Worm (Caenorhabditis elegans) whole organism, young adult: ENCODE measurements around the gene srh-35.

ENCODE experiments used
- B0035.1 ChIP-seq: sonication (generic microtip); optimal IDR thresholded peaks from 2 replicates; lab custom pipeline; 2016; ENCODE audit warnings: missing genetic modification characterization, mild to moderate bottlenecking, missing compliant biosample characterization, missing genotype, missing genetic modification reagents
- B0336.3 ChIP-seq: fragments of 200-800 bp; sonication (Bioruptor generic); IDR thresholded peaks from 2 replicates; pipeline ENCODE4 v1.3.6; 2022; ENCODE audit warnings: missing genetic modification characterization, missing compliant biosample characterization
- C06A6.2 ChIP-seq: fragments of 200-800 bp; sonication (Bioruptor generic); conservative IDR thresholded peaks from 2 replicates; pipeline ENCODE4 v1.3.6; 2022; ENCODE audit warnings: missing genetic modification characterization, missing compliant biosample characterization
- F10E7.11 ChIP-seq: sonication (generic microtip); optimal IDR thresholded peaks from 2 replicates; lab custom pipeline; 2017; ENCODE audit warnings: mild to moderate bottlenecking, missing genetic modification characterization, moderate library complexity, missing compliant biosample characterization
- F23B12.7 ChIP-seq: sonication (generic microtip); optimal IDR thresholded peaks from 2 replicates; lab custom pipeline; 2017; ENCODE audit warnings: missing genetic modification characterization, mild to moderate bottlenecking, missing compliant biosample characterization, antibody characterized with exemption, moderate library complexity; ENCODE audit not compliant: insufficient read depth
- F37B4.10 ChIP-seq: fragments of 200-800 bp; sonication (Bioruptor generic); IDR thresholded peaks from 2 replicates; pipeline ENCODE4 v1.3.6; 2022; ENCODE audit warnings: missing genetic modification characterization, missing compliant biosample characterization
- F52B5.7 ChIP-seq: sonication (generic microtip); optimal IDR thresholded peaks from 2 replicates; lab custom pipeline; 2016; ENCODE audit warnings: mild to moderate bottlenecking, missing genetic modification characterization, missing compliant biosample characterization
- F55B11.4 ChIP-seq: sonication (generic microtip); optimal IDR thresholded peaks from 2 replicates; lab custom pipeline; 2016; ENCODE audit warnings: missing compliant biosample characterization, missing genetic modification characterization, borderline replicate concordance; ENCODE audit not compliant: insufficient read depth
- F57A8.1 ChIP-seq: fragments of 200-800 bp; sonication (Bioruptor generic); optimal IDR thresholded peaks from 2 replicates; lab custom pipeline; 2018; ENCODE audit warnings: mild to moderate bottlenecking, missing genetic modification characterization, moderate library complexity, missing compliant biosample characterization
- F57C9.4 ChIP-seq: sonication (generic microtip); optimal IDR thresholded peaks from 2 replicates; lab custom pipeline; 2017; ENCODE audit warnings: mild to moderate bottlenecking, missing genetic modification characterization, missing compliant biosample characterization
- K11D2.4 ChIP-seq: fragments of 200-800 bp; sonication (Bioruptor generic); IDR thresholded peaks from 2 replicates; pipeline ENCODE4 v1.3.6; 2022; ENCODE audit warnings: missing genetic modification reagents, missing genetic modification characterization, missing compliant biosample characterization
- T07F8.4 ChIP-seq: sonication (generic microtip); optimal IDR thresholded peaks from 2 replicates; lab custom pipeline; 2016; ENCODE audit warnings: mild to moderate bottlenecking, missing genetic modification characterization, moderate library complexity, missing compliant biosample characterization
- Y56A3A.18 ChIP-seq: fragments of 200-800 bp; sonication (Bioruptor generic); IDR thresholded peaks from 2 replicates; pipeline ENCODE4 v1.3.6; 2022; ENCODE audit warnings: missing genetic modification reagents, missing genetic modification characterization, missing compliant biosample characterization
- Y67H2A.10 ChIP-seq: fragments of 200-800 bp; sonication (Bioruptor generic); conservative IDR thresholded peaks from 2 replicates; pipeline ENCODE4 v1.3.6; 2022; ENCODE audit warnings: missing genetic modification reagents, missing genetic modification characterization, missing compliant biosample characterization
- Y79H2A.3 ChIP-seq: fragments of 200-800 bp; sonication (Bioruptor generic); conservative IDR thresholded peaks from 2 replicates; pipeline ENCODE4 v1.3.6; 2022; ENCODE audit warnings: missing genetic modification reagents, missing genetic modification characterization, missing compliant biosample characterization
- ZK185.1 ChIP-seq: sonication (generic microtip); optimal IDR thresholded peaks from 2 replicates; lab custom pipeline; 2016; ENCODE audit warnings: mild to moderate bottlenecking, missing genetic modification characterization, missing compliant biosample characterization; ENCODE audit not compliant: poor library complexity, severe bottlenecking
- atf-7 ChIP-seq: sonication (generic microtip); optimal IDR thresholded peaks from 2 replicates; lab custom pipeline; 2017; ENCODE audit warnings: mild to moderate bottlenecking, missing genetic modification characterization, missing compliant biosample characterization
- athp-1 ChIP-seq: sonication (generic microtip); optimal IDR thresholded peaks from 2 replicates; lab custom pipeline; 2017; ENCODE audit warnings: mild to moderate bottlenecking, missing genetic modification characterization, missing compliant biosample characterization
- attf-3 ChIP-seq: fragments of 200-800 bp; sonication (Bioruptor generic); conservative IDR thresholded peaks from 2 replicates; pipeline ENCODE4 v1.3.6; 2022; ENCODE audit warnings: missing genetic modification reagents, missing genetic modification characterization, missing compliant biosample characterization
- attf-6 ChIP-seq: fragments of 200-800 bp; sonication (Bioruptor generic); IDR thresholded peaks from 2 replicates; pipeline ENCODE4 v1.3.6; 2022; ENCODE audit warnings: missing genetic modification reagents, missing genetic modification characterization, missing compliant biosample characterization
- ccch-3 ChIP-seq: fragments of 200-800 bp; sonication (Bioruptor generic); optimal IDR thresholded peaks from 2 replicates; lab custom pipeline; 2018; ENCODE audit warnings: mild to moderate bottlenecking, missing genetic modification characterization, missing compliant biosample characterization
- ceh-40 ChIP-seq: fragments of 200-800 bp; sonication (Bioruptor generic); IDR thresholded peaks from 2 replicates; pipeline ENCODE4 v1.3.6; 2022; ENCODE audit warnings: missing genetic modification characterization, missing compliant biosample characterization
- die-1 ChIP-seq: sonication (generic microtip); optimal IDR thresholded peaks from 2 replicates; lab custom pipeline; 2016; ENCODE audit warnings: missing genotype, mild to moderate bottlenecking, missing genetic modification characterization, missing compliant biosample characterization
- dpl-1 ChIP-seq: fragments of 150-350 bp; optimal IDR thresholded peaks from 2 replicates; lab custom pipeline; 2014; ENCODE audit warnings: missing biosample characterization, missing genetic modification reagents, missing genetic modification characterization
- egl-18 ChIP-seq: fragments of 200-800 bp; sonication (Bioruptor generic); IDR thresholded peaks from 2 replicates; pipeline ENCODE4 v1.3.6; 2022; ENCODE audit warnings: missing genetic modification reagents, missing genetic modification characterization, missing compliant biosample characterization
- fkh-3 ChIP-seq: sonication (generic microtip); optimal IDR thresholded peaks from 2 replicates; lab custom pipeline; 2016; ENCODE audit warnings: mild to moderate bottlenecking, missing genetic modification characterization, missing compliant biosample characterization
- hlh-12 ChIP-seq: sonication (generic microtip); optimal IDR thresholded peaks from 2 replicates; lab custom pipeline; 2016; ENCODE audit warnings: missing genetic modification characterization, missing compliant biosample characterization
- hsf-1 ChIP-seq: fragments of 200-800 bp; sonication (Bioruptor generic); IDR thresholded peaks from 2 replicates; pipeline ENCODE4 v1.3.6; 2022; ENCODE audit warnings: missing genetic modification reagents, missing genetic modification characterization, missing compliant biosample characterization
- lsl-1 ChIP-seq: fragments of 200-800 bp; sonication (Bioruptor generic); optimal IDR thresholded peaks from 2 replicates; lab custom pipeline; 2018; ENCODE audit warnings: mild to moderate bottlenecking, missing genetic modification characterization, moderate library complexity, missing compliant biosample characterization
- nfya-1 ChIP-seq: sonication (generic microtip); optimal IDR thresholded peaks from 2 replicates; lab custom pipeline; 2017; ENCODE audit warnings: antibody characterized with exemption, missing compliant biosample characterization, missing genetic modification characterization, borderline replicate concordance; ENCODE audit not compliant: insufficient read depth
- nhr-80 ChIP-seq: sonication (generic microtip); optimal IDR thresholded peaks from 2 replicates; lab custom pipeline; 2016; ENCODE audit warnings: missing genetic modification characterization, missing compliant biosample characterization
- sdz-38 ChIP-seq: sonication (generic microtip); optimal IDR thresholded peaks from 2 replicates; lab custom pipeline; 2016; ENCODE audit warnings: missing genotype, missing genetic modification characterization, missing compliant biosample characterization
- sea-2 ChIP-seq: fragments of 200-800 bp; sonication (Bioruptor generic); IDR thresholded peaks from 2 replicates; pipeline ENCODE4 v1.3.6; 2022; ENCODE audit warnings: missing genetic modification characterization, missing compliant biosample characterization
- somi-1 ChIP-seq: fragments of 200-800 bp; sonication (Bioruptor generic); optimal IDR thresholded peaks from 2 replicates; lab custom pipeline; 2018; ENCODE audit warnings: mild to moderate bottlenecking, missing genetic modification characterization, missing compliant biosample characterization
- xnd-1 ChIP-seq: sonication (generic microtip); optimal IDR thresholded peaks from 2 replicates; lab custom pipeline; 2016; ENCODE audit warnings: missing genotype, missing genetic modification reagents, missing genetic modification characterization, missing compliant biosample characterization
- zim-3 ChIP-seq: sonication (generic microtip); optimal IDR thresholded peaks from 2 replicates; lab custom pipeline; 2017; ENCODE audit warnings: mild to moderate bottlenecking, missing genetic modification characterization, moderate library complexity, missing compliant biosample characterization
- ztf-25 ChIP-seq: fragments of 200-800 bp; sonication (Bioruptor generic); IDR thresholded peaks from 2 replicates; pipeline ENCODE4 v1.3.6; 2022; ENCODE audit warnings: missing genetic modification reagents, missing genetic modification characterization, missing compliant biosample characterization
- ztf-26 ChIP-seq: sonication (generic microtip); optimal IDR thresholded peaks from 2 replicates; lab custom pipeline; 2017; ENCODE audit warnings: missing genetic modification characterization, missing compliant biosample characterization
- ztf-6 ChIP-seq: fragments of 200-800 bp; sonication (Bioruptor generic); IDR thresholded peaks from 2 replicates; pipeline ENCODE4 v1.3.6; 2022; ENCODE audit warnings: missing genetic modification reagents, missing genetic modification characterization, missing compliant biosample characterization

Gene srh-35

ce11 chrV:474516-474915, 25.5 kb upstream of the srh-35 start, which contains the start of gene nhr-99:
nhr-99 (plus strand) TSS chrV:474778.
- TF ChIP-seq F57A8.1 (GFP tag; lab: Kevin White, UChicago) (no peak), somi-1 (GFP tag; lab: Kevin White, UChicago) (no peak), fkh-3 (tag; lab: Kevin White, UChicago) (no peak), attf-6 (GFP tag; lab: Robert Waterston, UW) (no peak), B0336.3 (no peak), dpl-1 (GFP tag; lab: Kevin White, UChicago) (no peak), F55B11.4 (tag; lab: Kevin White, UChicago) (no peak), athp-1 (no peak), nhr-80 (tag; lab: Kevin White, UChicago) (peak; percentile 59), Y67H2A.10 (GFP tag; lab: Robert Waterston, UW) (no peak), C06A6.2 (GFP tag; lab: Robert Waterston, UW) (no peak), ZK185.1 (no peak), die-1 (no peak), egl-18 (GFP tag; lab: Robert Waterston, UW) (no peak), atf-7 (peak; percentile 46)

- TF ChIP-seq F57C9.4 = no peak
- no peak for TF ChIP-seq F37B4.10 (GFP tag; lab: Robert Waterston, UW)
- TF ChIP-seq hlh-12 (tag; lab: Kevin White, UChicago) = no peak
- no peak for TF ChIP-seq T07F8.4
- no peak for TF ChIP-seq nfya-1
- TF ChIP-seq F10E7.11 (tag; lab: Kevin White, UChicago) = no peak
- no peak for TF ChIP-seq attf-3
- TF ChIP-seq, all 124 proteins: peak for 0
Measured at ce11 chrV:472589-472988, 23.6 kb upstream of the srh-35 start, which contains the start of gene srt-31. srt-31 (plus strand) TSS chrV:472889.

DNA sequence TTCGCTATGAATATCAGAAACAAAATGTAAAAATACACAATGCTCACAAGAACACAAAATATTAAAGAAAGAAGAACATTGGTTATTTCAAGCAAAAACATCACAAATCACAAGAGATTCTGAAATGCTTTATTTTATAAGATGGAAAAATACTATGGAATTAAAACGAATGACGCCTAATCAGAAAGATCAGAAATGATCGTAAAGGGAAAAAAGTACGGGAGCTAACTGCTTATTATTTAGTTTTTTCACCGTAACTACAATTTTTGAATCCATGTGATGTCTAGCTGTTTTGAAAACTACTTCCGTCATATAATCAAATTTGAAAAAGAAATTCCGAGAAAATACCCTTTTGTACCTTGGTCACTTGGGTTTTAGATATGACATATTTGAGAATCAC, 19.4 kb upstream of the srh-35 start, which contains the start of gene srbc-57:
Gene srbc-57 (minus strand): TSS at position 101 of the 400 bp plus-strand sequence.
- no peak for TF ChIP-seq sea-2 (GFP tag; lab: Robert Waterston, UW)
- no peak for TF ChIP-seq sdz-38 (tag; lab: Kevin White, UChicago)
- TF ChIP-seq F10E7.11 (tag; lab: Kevin White, UChicago) = no peak
- TF ChIP-seq hsf-1 (GFP tag; lab: Robert Waterston, UW) = no peak
- TF ChIP-seq F37B4.10 (GFP tag; lab: Robert Waterston, UW) = no peak

ce11 chrV:467507-467906, 18.5 kb upstream of the srh-35 start:
- no peak for TF ChIP-seq F52B5.7 (tag; lab: Kevin White, UChicago)

DNA sequence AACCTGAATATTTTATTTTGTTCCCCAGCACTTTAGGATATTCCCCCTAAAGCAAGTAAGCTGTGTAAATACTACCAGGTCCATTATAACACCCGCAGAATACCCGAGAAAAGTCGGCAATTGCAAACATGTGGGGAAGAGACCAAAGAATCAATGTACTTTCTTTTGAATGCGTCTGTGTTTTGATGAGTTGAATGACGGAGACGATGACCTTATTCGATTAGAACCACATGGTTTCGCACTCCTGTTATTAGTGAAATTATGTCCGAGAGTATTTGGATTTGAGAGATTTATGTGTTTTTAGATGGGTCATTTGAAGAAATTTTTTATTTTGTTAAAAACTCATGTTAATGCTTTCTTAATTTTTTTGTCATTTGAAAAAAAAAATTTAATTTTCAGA, 16.3 kb upstream of the srh-35 start:
- TF ChIP-seq B0035.1 (tag; lab: Kevin White, UChicago) (no peak), sdz-38 (tag; lab: Kevin White, UChicago) (no peak), K11D2.4 (GFP tag; lab: Robert Waterston, UW) (no peak), ceh-40 (GFP tag; lab: Robert Waterston, UW) (no peak), ztf-25 (GFP tag; lab: Robert Waterston, UW) (no peak), zim-3 (no peak), ccch-3 (GFP tag; lab: Kevin White, UChicago) (no peak), ztf-6 (no peak), Y79H2A.3 (GFP tag; lab: Robert Waterston, UW) (no peak), Y56A3A.18 (GFP tag; lab: Robert Waterston, UW) (no peak), F55B11.4 (tag; lab: Kevin White, UChicago) (no peak), dpl-1 (GFP tag; lab: Kevin White, UChicago) (no peak), die-1 (no peak), F52B5.7 (tag; lab: Kevin White, UChicago) (no peak), F37B4.10 (GFP tag; lab: Robert Waterston, UW) (no peak), somi-1 (GFP tag; lab: Kevin White, UChicago) (no peak), ztf-26 (tag; lab: Kevin White, UChicago) (no peak), lsl-1 (GFP tag; lab: Kevin White, UChicago) (no peak), xnd-1 (tag; lab: Kevin White, UChicago) (no peak), F23B12.7 (no peak)
- TF ChIP-seq, all 124 proteins: peak for 0
